Fruit fly (Drosophila melanogaster) whole organism, adult: Measurements from ENCODE around the gene REPTOR.

ENCODE experiments used
- CG11617 ChIP-seq: fragments of 200-800 bp; sonication (Bioruptor generic); optimal IDR thresholded peaks from 2 replicates; lab custom pipeline; 2017; ENCODE audit warnings: mild to moderate bottlenecking, missing biosample characterization, missing genetic modification reagents, missing genetic modification characterization
- CG12768 ChIP-seq: fragments of 200-800 bp; sonication (Bioruptor generic); optimal IDR thresholded peaks from 2 replicates; lab custom pipeline; 2017; ENCODE audit warnings: missing biosample characterization, missing genetic modification characterization, mild to moderate bottlenecking, moderate library complexity, missing genetic modification reagents
- CG14711 ChIP-seq: fragments of 200-800 bp; sonication (Bioruptor generic); optimal IDR thresholded peaks from 2 replicates; lab custom pipeline; 2018; ENCODE audit warnings: missing biosample characterization, mild to moderate bottlenecking, missing genetic modification characterization, moderate library complexity
- CG1620 ChIP-seq: fragments of 200-800 bp; sonication (Bioruptor generic); optimal IDR thresholded peaks from 2 replicates; lab custom pipeline; 2016; ENCODE audit warnings: missing biosample characterization, missing genetic modification characterization
- CG33017 ChIP-seq: fragments of 200-800 bp; sonication (Bioruptor generic); optimal IDR thresholded peaks from 2 replicates; lab custom pipeline; 2018; ENCODE audit warnings: missing biosample characterization, mild to moderate bottlenecking, missing genetic modification characterization, moderate library complexity
- CG5204 ChIP-seq: fragments of 200-800 bp; sonication (Bioruptor generic); optimal IDR thresholded peaks from 2 replicates; lab custom pipeline; 2016; ENCODE audit warnings: missing biosample characterization, missing genetic modification characterization
- CG7045 ChIP-seq: fragments of 200-800 bp; sonication (Bioruptor generic); optimal IDR thresholded peaks from 2 replicates; lab custom pipeline; 2017; ENCODE audit warnings: missing biosample characterization, mild to moderate bottlenecking, missing genetic modification characterization
- CG7101 ChIP-seq: fragments of 200-800 bp; sonication (Bioruptor generic); optimal IDR thresholded peaks from 2 replicates; lab custom pipeline; 2018; ENCODE audit warnings: missing biosample characterization, mild to moderate bottlenecking, missing genetic modification characterization, moderate library complexity
- Clk ChIP-seq: fragments of 200-800 bp; sonication (Bioruptor generic); optimal IDR thresholded peaks from 2 replicates; lab custom pipeline; 2017; ENCODE audit warnings: missing biosample characterization, missing genetic modification characterization
- Crg-1 ChIP-seq: fragments of 200-800 bp; sonication (Bioruptor generic); optimal IDR thresholded peaks from 2 replicates; lab custom pipeline; 2016; ENCODE audit warnings: missing biosample characterization, missing genetic modification characterization
- Hr96 ChIP-seq: fragments of 200-800 bp; sonication (Bioruptor generic); optimal IDR thresholded peaks from 2 replicates; lab custom pipeline; 2016; ENCODE audit warnings: missing biosample characterization, missing genetic modification characterization
- Mnt ChIP-seq: fragments of 200-800 bp; sonication (Bioruptor generic); optimal IDR thresholded peaks from 2 replicates; lab custom pipeline; 2016; ENCODE audit warnings: missing biosample characterization, mild to moderate bottlenecking, missing genetic modification characterization
- bab1 ChIP-seq: fragments of 200-800 bp; sonication (Bioruptor generic); optimal IDR thresholded peaks from 3 replicates; lab custom pipeline; 2019; ENCODE audit warnings: missing biosample characterization, mild to moderate bottlenecking, missing genetic modification characterization, moderate library complexity
- cic ChIP-seq: fragments of 200-800 bp; sonication (Bioruptor generic); optimal IDR thresholded peaks from 2 replicates; lab custom pipeline; 2017; ENCODE audit warnings: missing biosample characterization, mild to moderate bottlenecking, missing genetic modification characterization, moderate library complexity
- cnc ChIP-seq, 2 experiments: fragments of >200 bp; optimal IDR thresholded peaks; 2 replicates each; lab custom pipeline; 2017
- kay ChIP-seq: fragments of 200-800 bp; sonication (Bioruptor generic); peaks from one replicate; lab custom pipeline; 2016; ENCODE audit warnings: missing biosample characterization, missing genetic modification characterization, borderline replicate concordance
- ovo ChIP-seq: fragments of 200-800 bp; sonication (Bioruptor generic); optimal IDR thresholded peaks from 2 replicates; lab custom pipeline; 2016; ENCODE audit warnings: missing biosample characterization, missing genetic modification characterization
- pad ChIP-seq: fragments of 200-800 bp; sonication (Bioruptor generic); optimal IDR thresholded peaks from 3 replicates; lab custom pipeline; 2017; ENCODE audit warnings: missing biosample characterization, missing genetic modification characterization, mild to moderate bottlenecking, moderate library complexity, missing genetic modification reagents
- tj ChIP-seq: fragments of 200-800 bp; sonication (Bioruptor generic); optimal IDR thresholded peaks from 3 replicates; lab custom pipeline; 2017; ENCODE audit warnings: missing biosample characterization, mild to moderate bottlenecking, missing genetic modification characterization, moderate library complexity
- toe ChIP-seq: fragments of 200-800 bp; sonication (Bioruptor generic); optimal IDR thresholded peaks from 2 replicates; lab custom pipeline; 2016; ENCODE audit warnings: missing biosample characterization, missing genetic modification characterization

Gene REPTOR

DNA sequence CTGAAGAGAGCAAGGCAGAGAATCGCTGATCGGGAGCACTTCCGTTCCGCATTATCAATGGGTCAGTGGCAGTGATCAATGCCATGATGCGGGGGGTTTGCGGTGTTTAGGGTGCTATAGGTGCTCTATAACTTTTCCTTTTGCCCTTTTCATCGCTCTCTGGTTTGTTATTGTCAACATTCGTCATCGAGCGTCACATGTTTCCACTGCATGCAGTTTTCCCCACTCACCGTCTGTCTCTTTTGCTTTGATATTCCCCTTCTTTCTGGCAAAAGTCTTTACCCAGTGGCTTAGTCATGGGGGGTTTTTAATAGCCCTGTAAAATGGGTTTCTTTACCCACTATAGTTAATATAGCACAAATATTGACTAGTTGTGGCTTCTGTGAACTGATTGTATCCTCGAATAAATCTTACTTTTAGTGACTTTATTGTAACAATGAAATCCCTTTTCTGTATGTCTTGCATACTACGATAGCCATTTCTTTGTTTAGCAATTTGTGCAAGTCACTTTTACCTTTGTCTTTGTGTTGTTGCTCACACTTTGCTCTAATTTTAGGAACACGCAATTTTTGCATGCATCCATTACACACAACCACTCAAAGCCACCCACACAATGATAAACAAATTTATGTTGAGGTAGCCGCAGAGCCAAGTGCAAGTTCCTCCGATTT, 15.8 kb downstream of the REPTOR start:
- TF ChIP-seq CG7045 (GFP tag; lab: Kevin White, UChicago) = peak; percentile 22
- peak; percentile 40 for TF ChIP-seq CG7101 (tag; lab: Kevin White, UChicago)
- TF ChIP-seq bab1 (GFP tag; lab: Kevin White, UChicago) = no peak
- TF ChIP-seq kay (GFP tag; lab: Kevin White, UChicago) = peak; percentile 96
- TF ChIP-seq CG1620 = no peak
- peak; percentile 77 for TF ChIP-seq CG12768 (GFP tag; lab: Kevin White, UChicago)
- no peak for TF ChIP-seq tj (GFP tag; lab: Kevin White, UChicago)
- TF ChIP-seq CG5204 (GFP tag; lab: Kevin White, UChicago) = no peak
- no peak for TF ChIP-seq toe (GFP tag; lab: Kevin White, UChicago)
- TF ChIP-seq ovo (GFP tag; lab: Kevin White, UChicago) = no peak
- TF ChIP-seq Hr96 (GFP tag; lab: Kevin White, UChicago) = no peak
- no peak for TF ChIP-seq CG11617 (GFP tag; lab: Kevin White, UChicago)
- TF ChIP-seq CG14711 (tag; lab: Kevin White, UChicago) = no peak
- peak; percentile 82 for TF ChIP-seq Mnt (GFP tag; lab: Kevin White, UChicago)
- TF ChIP-seq cnc (optimal IDR thresholded peaks at IDR 0.05; lab: Kevin White, UChicago) = peak; percentile 76 to 84
- peak; percentile 61 for TF ChIP-seq Crg-1 (GFP tag; lab: Kevin White, UChicago)
- TF ChIP-seq cic (GFP tag; lab: Kevin White, UChicago) = peak; percentile 95
- TF ChIP-seq Clk (GFP tag; lab: Kevin White, UChicago) = peak; percentile 25
- TF ChIP-seq pad (GFP tag; lab: Kevin White, UChicago) = peak; percentile 61
- peak; percentile 47 for TF ChIP-seq CG33017 (tag; lab: Kevin White, UChicago)

- peak; percentile 21 for TF ChIP-seq CG7045 (GFP tag; lab: Kevin White, UChicago)
- TF ChIP-seq CG5204 (GFP tag; lab: Kevin White, UChicago) = no peak
- peak; percentile 100 for TF ChIP-seq kay (GFP tag; lab: Kevin White, UChicago)
- TF ChIP-seq pad (GFP tag; lab: Kevin White, UChicago) = peak; percentile 60
- peak; percentile 91 for TF ChIP-seq Mnt (GFP tag; lab: Kevin White, UChicago)
- peak; percentile 74 for TF ChIP-seq CG12768 (GFP tag; lab: Kevin White, UChicago)
- TF ChIP-seq cnc (optimal IDR thresholded peaks at IDR 0.05; lab: Kevin White, UChicago) = no peak
- TF ChIP-seq CG33017 (tag; lab: Kevin White, UChicago) = peak; percentile 73
- TF ChIP-seq CG7101 (tag; lab: Kevin White, UChicago) = peak; percentile 74
- TF ChIP-seq CG14711 (tag; lab: Kevin White, UChicago) = peak; percentile 77
- TF ChIP-seq Crg-1 (GFP tag; lab: Kevin White, UChicago) = peak; percentile 69
- peak; percentile 99 for TF ChIP-seq cic (GFP tag; lab: Kevin White, UChicago)
- no peak for TF ChIP-seq toe (GFP tag; lab: Kevin White, UChicago)
- TF ChIP-seq ovo (GFP tag; lab: Kevin White, UChicago) = peak; percentile 92
- TF ChIP-seq bab1 (GFP tag; lab: Kevin White, UChicago) = peak; percentile 76
- TF ChIP-seq CG11617 (GFP tag; lab: Kevin White, UChicago) = peak; percentile 42
- peak; percentile 49 for TF ChIP-seq tj (GFP tag; lab: Kevin White, UChicago)
- TF ChIP-seq Clk (GFP tag; lab: Kevin White, UChicago) = peak; percentile 39
- TF ChIP-seq Hr96 (GFP tag; lab: Kevin White, UChicago) = peak; percentile 55
- TF ChIP-seq CG1620 = peak; percentile 57
These were observed 16.9 kb downstream of the REPTOR start for dm6 chr3R:24565748-24566239.

- TF ChIP-seq CG5204 (GFP tag; lab: Kevin White, UChicago) = no peak
- peak; percentile 29 for TF ChIP-seq CG7045 (GFP tag; lab: Kevin White, UChicago)
- TF ChIP-seq Mnt (GFP tag; lab: Kevin White, UChicago) = no peak
- TF ChIP-seq CG14711 (tag; lab: Kevin White, UChicago) = no peak
- peak; percentile 84 for TF ChIP-seq kay (GFP tag; lab: Kevin White, UChicago)
- TF ChIP-seq Clk (GFP tag; lab: Kevin White, UChicago) = no peak
- TF ChIP-seq tj (GFP tag; lab: Kevin White, UChicago) = peak; percentile 61
- TF ChIP-seq CG33017 (tag; lab: Kevin White, UChicago) = peak; percentile 14
- TF ChIP-seq pad (GFP tag; lab: Kevin White, UChicago) = no peak
- TF ChIP-seq CG12768 (GFP tag; lab: Kevin White, UChicago) = no peak
- no peak for TF ChIP-seq toe (GFP tag; lab: Kevin White, UChicago)
- no peak for TF ChIP-seq CG7101 (tag; lab: Kevin White, UChicago)
- no peak for TF ChIP-seq bab1 (GFP tag; lab: Kevin White, UChicago)
- TF ChIP-seq CG11617 (GFP tag; lab: Kevin White, UChicago) = no peak
- no peak for TF ChIP-seq Crg-1 (GFP tag; lab: Kevin White, UChicago)
- TF ChIP-seq cnc (optimal IDR thresholded peaks at IDR 0.05; lab: Kevin White, UChicago) = no peak
- no peak for TF ChIP-seq CG1620
- TF ChIP-seq Hr96 (GFP tag; lab: Kevin White, UChicago) = no peak
- TF ChIP-seq ovo (GFP tag; lab: Kevin White, UChicago) = no peak
- no peak for TF ChIP-seq cic (GFP tag; lab: Kevin White, UChicago)
These were observed 17.8 kb downstream of the REPTOR start for dm6 chr3R:24564799-24565344.

- TF ChIP-seq bab1 (GFP tag; lab: Kevin White, UChicago) (no peak), Crg-1 (GFP tag; lab: Kevin White, UChicago) (no peak), kay (GFP tag; lab: Kevin White, UChicago) (peak; percentile 56)
These were observed 18.4 kb downstream of the REPTOR start for dm6 chr3R:24564191-24564798.
